Worm (Caenorhabditis elegans) whole organism, young adult: ENCODE data around the gene bcas-2.

Experiments used
- B0019.2 ChIP-seq: fragments of 200-800 bp; sonication (Bioruptor generic); conservative IDR thresholded peaks from 2 replicates; pipeline ENCODE4 v1.3.6; 2022; ENCODE audit warnings: missing genetic modification reagents, missing genetic modification characterization, missing compliant biosample characterization
- C06A6.2 ChIP-seq: fragments of 200-800 bp; sonication (Bioruptor generic); conservative IDR thresholded peaks from 2 replicates; pipeline ENCODE4 v1.3.6; 2022; ENCODE audit warnings: missing genetic modification characterization, missing compliant biosample characterization
- F23B12.7 ChIP-seq: sonication (generic microtip); optimal IDR thresholded peaks from 2 replicates; lab custom pipeline; 2017; ENCODE audit warnings: missing genetic modification characterization, mild to moderate bottlenecking, missing compliant biosample characterization, antibody characterized with exemption, moderate library complexity; ENCODE audit not compliant: insufficient read depth
- F33H1.4 ChIP-seq: fragments of 200-800 bp; sonication (Bioruptor generic); IDR thresholded peaks from 2 replicates; pipeline ENCODE4 v1.3.6; 2022; ENCODE audit warnings: missing genetic modification reagents, missing genetic modification characterization, missing compliant biosample characterization
- F52B5.7 ChIP-seq: sonication (generic microtip); optimal IDR thresholded peaks from 2 replicates; lab custom pipeline; 2016; ENCODE audit warnings: mild to moderate bottlenecking, missing genetic modification characterization, missing compliant biosample characterization
- F55B11.4 ChIP-seq: sonication (generic microtip); optimal IDR thresholded peaks from 2 replicates; lab custom pipeline; 2016; ENCODE audit warnings: missing compliant biosample characterization, missing genetic modification characterization, borderline replicate concordance; ENCODE audit not compliant: insufficient read depth
- Y67H2A.10 ChIP-seq: fragments of 200-800 bp; sonication (Bioruptor generic); conservative IDR thresholded peaks from 2 replicates; pipeline ENCODE4 v1.3.6; 2022; ENCODE audit warnings: missing genetic modification reagents, missing genetic modification characterization, missing compliant biosample characterization
- akir-1 ChIP-seq: fragments of 200-800 bp; sonication (Bioruptor generic); optimal IDR thresholded peaks from 2 replicates; lab custom pipeline; 2018; ENCODE audit warnings: mild to moderate bottlenecking, missing genetic modification characterization, moderate library complexity, missing compliant biosample characterization
- aptf-2 ChIP-seq: fragments of 200-800 bp; sonication (Bioruptor generic); conservative IDR thresholded peaks from 2 replicates; pipeline ENCODE4 v1.3.6; 2022; ENCODE audit warnings: missing genetic modification reagents, missing genetic modification characterization, missing compliant biosample characterization
- atf-7 ChIP-seq: sonication (generic microtip); optimal IDR thresholded peaks from 2 replicates; lab custom pipeline; 2017; ENCODE audit warnings: mild to moderate bottlenecking, missing genetic modification characterization, missing compliant biosample characterization
- athp-1 ChIP-seq: sonication (generic microtip); optimal IDR thresholded peaks from 2 replicates; lab custom pipeline; 2017; ENCODE audit warnings: mild to moderate bottlenecking, missing genetic modification characterization, missing compliant biosample characterization
- attf-3 ChIP-seq: fragments of 200-800 bp; sonication (Bioruptor generic); conservative IDR thresholded peaks from 2 replicates; pipeline ENCODE4 v1.3.6; 2022; ENCODE audit warnings: missing genetic modification reagents, missing genetic modification characterization, missing compliant biosample characterization
- ceh-58 ChIP-seq: fragments of 200-800 bp; sonication (Bioruptor generic); IDR thresholded peaks from 2 replicates; pipeline ENCODE4 v1.3.6; 2022; ENCODE audit warnings: missing genetic modification characterization, missing compliant biosample characterization
- ceh-91 ChIP-seq: fragments of 200-800 bp; sonication (Bioruptor generic); IDR thresholded peaks from 2 replicates; pipeline ENCODE4 v1.3.6; 2022; ENCODE audit warnings: missing genetic modification reagents, missing genetic modification characterization, missing compliant biosample characterization
- chd-7 ChIP-seq: sonication (generic microtip); optimal IDR thresholded peaks from 2 replicates; lab custom pipeline; 2016; ENCODE audit warnings: mild to moderate bottlenecking, missing genetic modification characterization, moderate library complexity, missing compliant biosample characterization
- dox-1 ChIP-seq: fragments of 200-800 bp; sonication (Bioruptor generic); IDR thresholded peaks from 2 replicates; pipeline ENCODE4 v1.3.6; 2022; ENCODE audit warnings: missing genetic modification reagents, missing genetic modification characterization, missing compliant biosample characterization
- dpl-1 ChIP-seq: fragments of 150-350 bp; optimal IDR thresholded peaks from 2 replicates; lab custom pipeline; 2014; ENCODE audit warnings: missing biosample characterization, missing genetic modification reagents, missing genetic modification characterization
- efl-1 ChIP-seq: fragments of 150-350 bp; optimal IDR thresholded peaks from 2 replicates; lab custom pipeline; 2014; ENCODE audit warnings: missing biosample characterization, missing genetic modification reagents, missing genetic modification characterization
- him-1 ChIP-seq: sonication (generic microtip); optimal IDR thresholded peaks from 2 replicates; lab custom pipeline; 2016; ENCODE audit warnings: missing genotype, missing genetic modification reagents, missing genetic modification characterization, missing compliant biosample characterization
- hlh-12 ChIP-seq: sonication (generic microtip); optimal IDR thresholded peaks from 2 replicates; lab custom pipeline; 2016; ENCODE audit warnings: missing genetic modification characterization, missing compliant biosample characterization
- hlh-26 ChIP-seq: fragments of 200-800 bp; sonication (Bioruptor generic); conservative IDR thresholded peaks from 2 replicates; pipeline ENCODE4 v1.3.6; 2022; ENCODE audit warnings: missing genetic modification reagents, missing genetic modification characterization, missing compliant biosample characterization
- hmg-1.2 ChIP-seq: fragments of 200-800 bp; sonication (Bioruptor generic); IDR thresholded peaks from 2 replicates; pipeline ENCODE4 v1.3.6; 2022; ENCODE audit warnings: missing genetic modification reagents, missing genetic modification characterization, missing compliant biosample characterization
- hmg-20 ChIP-seq: fragments of 200-800 bp; sonication (Bioruptor generic); IDR thresholded peaks from 2 replicates; pipeline ENCODE4 v1.3.6; 2022; ENCODE audit warnings: missing genetic modification reagents, missing genetic modification characterization, missing compliant biosample characterization
- lin-35 ChIP-seq, 3 experiments: fragments of 150-350 bp in 2 of 3; sonication (generic microtip) in 1 of 3; optimal IDR thresholded peaks; 2 replicates each; lab custom pipeline; 2014 to 2018; ENCODE audit warnings: missing biosample characterization in 3 of 3, missing genetic modification characterization in 3 of 3, missing genetic modification reagents in 3 of 3
- lir-1 ChIP-seq: fragments of 200-800 bp; sonication (Bioruptor generic); conservative IDR thresholded peaks from 2 replicates; pipeline ENCODE4 v1.3.6; 2022; ENCODE audit warnings: missing genetic modification reagents, missing genetic modification characterization, missing compliant biosample characterization
- madf-6 ChIP-seq: fragments of 200-800 bp; sonication (Bioruptor generic); IDR thresholded peaks from 2 replicates; pipeline ENCODE4 v1.3.6; 2022; ENCODE audit warnings: missing genetic modification reagents, missing genetic modification characterization, missing compliant biosample characterization
- madf-8 ChIP-seq: fragments of 200-800 bp; sonication (Bioruptor generic); conservative IDR thresholded peaks from 2 replicates; pipeline ENCODE4 v1.3.6; 2022; ENCODE audit warnings: missing genetic modification reagents, missing genetic modification characterization, missing compliant biosample characterization
- mcd-1 ChIP-seq: fragments of 200-800 bp; sonication (Bioruptor generic); IDR thresholded peaks from 2 replicates; pipeline ENCODE4 v1.3.6; 2022; ENCODE audit warnings: missing genetic modification reagents, missing genetic modification characterization, missing compliant biosample characterization
- nhr-120 ChIP-seq: fragments of 200-800 bp; sonication (Bioruptor generic); IDR thresholded peaks from 2 replicates; pipeline ENCODE4 v1.3.6; 2022; ENCODE audit warnings: missing genetic modification characterization, missing compliant biosample characterization
- nhr-179 ChIP-seq: sonication (generic microtip); optimal IDR thresholded peaks from 2 replicates; lab custom pipeline; 2016; ENCODE audit warnings: mild to moderate bottlenecking, missing genetic modification characterization, missing compliant biosample characterization
- nhr-27 ChIP-seq: fragments of 200-800 bp; sonication (Bioruptor generic); optimal IDR thresholded peaks from 2 replicates; lab custom pipeline; 2018; ENCODE audit warnings: mild to moderate bottlenecking, missing genetic modification characterization, moderate library complexity, missing compliant biosample characterization
- rec-8 ChIP-seq, 2 experiments: sonication (generic microtip); optimal IDR thresholded peaks; 2 replicates each; lab custom pipeline; 2016; ENCODE audit warnings: mild to moderate bottlenecking in 2 of 2, missing genetic modification characterization in 2 of 2, missing genetic modification reagents in 2 of 2, missing genotype in 2 of 2, missing biosample characterization in 1 of 2, missing compliant biosample characterization in 1 of 2, moderate library complexity in 1 of 2
- repo-1 ChIP-seq: sonication (generic microtip); optimal IDR thresholded peaks from 2 replicates; lab custom pipeline; 2017; ENCODE audit warnings: mild to moderate bottlenecking, missing genetic modification characterization, missing compliant biosample characterization
- sea-2 ChIP-seq: fragments of 200-800 bp; sonication (Bioruptor generic); IDR thresholded peaks from 2 replicates; pipeline ENCODE4 v1.3.6; 2022; ENCODE audit warnings: missing genetic modification characterization, missing compliant biosample characterization
- snpc-4 ChIP-seq, 5 experiments: fragments of 150-350 bp in 1 of 5; sonication (generic microtip) in 4 of 5; optimal IDR thresholded peaks; 2 replicates each; lab custom pipeline; 2014 to 2018; ENCODE audit warnings: missing genetic modification characterization in 5 of 5, missing biosample characterization in 3 of 5, antibody characterized with exemption in 2 of 5, mild to moderate bottlenecking in 2 of 5, missing compliant biosample characterization in 2 of 5, missing genotype in 2 of 5, moderate library complexity in 2 of 5, missing genetic modification reagents in 1 of 5
- somi-1 ChIP-seq: fragments of 200-800 bp; sonication (Bioruptor generic); optimal IDR thresholded peaks from 2 replicates; lab custom pipeline; 2018; ENCODE audit warnings: mild to moderate bottlenecking, missing genetic modification characterization, missing compliant biosample characterization
- tlf-1 ChIP-seq: fragments of 200-800 bp; sonication (Bioruptor generic); optimal IDR thresholded peaks from 2 replicates; lab custom pipeline; 2018; ENCODE audit warnings: mild to moderate bottlenecking, missing genetic modification characterization, missing compliant biosample characterization
- unc-62 ChIP-seq: fragments of 150-350 bp; optimal IDR thresholded peaks from 2 replicates; lab custom pipeline; 2014; ENCODE audit warnings: missing biosample characterization, missing genetic modification reagents, missing genetic modification characterization
- xnd-1 ChIP-seq: sonication (generic microtip); optimal IDR thresholded peaks from 2 replicates; lab custom pipeline; 2016; ENCODE audit warnings: missing genotype, missing genetic modification reagents, missing genetic modification characterization, missing compliant biosample characterization
- ztf-18 ChIP-seq: sonication (generic microtip); optimal IDR thresholded peaks from 2 replicates; lab custom pipeline; 2016; ENCODE audit warnings: missing genotype, mild to moderate bottlenecking, missing genetic modification characterization, missing compliant biosample characterization
- ztf-25 ChIP-seq: fragments of 200-800 bp; sonication (Bioruptor generic); IDR thresholded peaks from 2 replicates; pipeline ENCODE4 v1.3.6; 2022; ENCODE audit warnings: missing genetic modification reagents, missing genetic modification characterization, missing compliant biosample characterization
- ztf-28 ChIP-seq: fragments of 200-800 bp; sonication (Bioruptor generic); IDR thresholded peaks from 2 replicates; pipeline ENCODE4 v1.3.6; 2022; ENCODE audit warnings: missing genetic modification reagents, missing genetic modification characterization, missing compliant biosample characterization

bcas-2 gene

DNA sequence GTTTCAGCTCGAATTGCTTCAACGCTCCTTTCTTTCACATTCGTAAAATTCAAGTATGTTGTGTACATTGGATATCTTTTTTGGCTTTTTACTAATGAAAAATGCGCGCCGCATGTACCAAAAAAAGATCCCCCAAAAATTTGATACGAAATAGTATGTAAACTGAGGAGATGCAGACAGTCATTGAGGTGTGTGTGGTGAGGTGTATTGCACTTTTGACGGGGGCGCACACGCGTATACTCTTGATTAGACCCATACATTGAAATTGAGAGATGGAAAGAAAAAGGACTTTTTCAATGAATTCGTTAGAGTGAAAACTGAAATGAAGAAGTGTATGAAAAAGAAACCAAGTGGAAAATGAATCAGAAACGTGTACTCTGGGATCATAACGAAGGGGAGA lies 24.2 kb downstream of the bcas-2 start:
- TF ChIP-seq ztf-28 (GFP tag; lab: Robert Waterston, UW), result no peak
- TF ChIP-seq hmg-1.2, result peak; percentile 82

- no peak for TF ChIP-seq rec-8 (tag; optimal IDR thresholded peaks at IDR 0.05; lab: Kevin White, UChicago)
- TF ChIP-seq dpl-1 (GFP tag; lab: Kevin White, UChicago), result peak; percentile 19
- TF ChIP-seq repo-1 (tag; lab: Kevin White, UChicago), result no peak
- peak; percentile 31; the same call in 1 of the 2 replicates for TF ChIP-seq madf-8
- TF ChIP-seq unc-62, result no peak
- TF ChIP-seq lin-35 (GFP tag; optimal IDR thresholded peaks at IDR 0.05; lab: Kevin White, UChicago), result no peak
- no peak for TF ChIP-seq nhr-27
- TF ChIP-seq atf-7, result no peak
- no peak for TF ChIP-seq him-1 (tag; lab: Kevin White, UChicago)
- TF ChIP-seq chd-7 (tag; lab: Kevin White, UChicago), result no peak
- no peak for TF ChIP-seq athp-1
- TF ChIP-seq tlf-1, result no peak
- TF ChIP-seq attf-3 (GFP tag; lab: Robert Waterston, UW), result no peak
- no peak for TF ChIP-seq ztf-25 (GFP tag; lab: Robert Waterston, UW)
- no peak for TF ChIP-seq ztf-18
- no peak for TF ChIP-seq snpc-4 (GFP tag; optimal IDR thresholded peaks at IDR 0.05; lab: Kevin White, UChicago)
- TF ChIP-seq snpc-4 (tag; optimal IDR thresholded peaks at IDR 0.05; lab: Kevin White, UChicago), result no peak
- TF ChIP-seq C06A6.2, result no peak
- TF ChIP-seq madf-6 (GFP tag; lab: Robert Waterston, UW), result peak; percentile 84
- peak; percentile 66 for TF ChIP-seq efl-1 (GFP tag; lab: Kevin White, UChicago)
- TF ChIP-seq hmg-20 (GFP tag; lab: Robert Waterston, UW), result no peak
- no peak for TF ChIP-seq nhr-120 (GFP tag; lab: Robert Waterston, UW)
- no peak for TF ChIP-seq F55B11.4 (tag; lab: Kevin White, UChicago)
- TF ChIP-seq F33H1.4 (GFP tag; lab: Robert Waterston, UW), result peak; percentile 18; the same call in 1 of the 2 replicates
- TF ChIP-seq hlh-12 (tag; lab: Kevin White, UChicago), result no peak
- TF ChIP-seq Y67H2A.10 (GFP tag; lab: Robert Waterston, UW), result no peak
- TF ChIP-seq hlh-26 (GFP tag; lab: Robert Waterston, UW), result no peak
- TF ChIP-seq mcd-1 (GFP tag; lab: Robert Waterston, UW), result no peak
Measured at ce11 chrIII:6216833-6217466, 28.7 kb downstream of the bcas-2 start, which contains the start of gene hot-4. Gene hot-4, plus strand, starts transcription at chrIII:6217416.

ce11 chrIII:6215943-6216342 lies 29.7 kb downstream of the bcas-2 start:
- TF ChIP-seq ceh-58 (GFP tag; lab: Robert Waterston, UW) (no peak), ztf-28 (GFP tag; lab: Robert Waterston, UW) (no peak), ceh-91 (GFP tag; lab: Robert Waterston, UW) (no peak), xnd-1 (no peak), akir-1 (GFP tag; lab: Kevin White, UChicago) (no peak), aptf-2 (GFP tag; lab: Robert Waterston, UW) (no peak), nhr-179 (tag; lab: Kevin White, UChicago) (no peak), dox-1 (no peak), sea-2 (no peak), lir-1 (GFP tag; lab: Robert Waterston, UW) (no peak), B0019.2 (GFP tag; lab: Robert Waterston, UW) (no peak), somi-1 (GFP tag; lab: Kevin White, UChicago) (no peak), F23B12.7 (tag; lab: Kevin White, UChicago) (no peak), F52B5.7 (tag; lab: Kevin White, UChicago) (no peak)
